Fruit fly (Drosophila melanogaster): ENCODE measurements around the gene Vha68-2.

DNA sequence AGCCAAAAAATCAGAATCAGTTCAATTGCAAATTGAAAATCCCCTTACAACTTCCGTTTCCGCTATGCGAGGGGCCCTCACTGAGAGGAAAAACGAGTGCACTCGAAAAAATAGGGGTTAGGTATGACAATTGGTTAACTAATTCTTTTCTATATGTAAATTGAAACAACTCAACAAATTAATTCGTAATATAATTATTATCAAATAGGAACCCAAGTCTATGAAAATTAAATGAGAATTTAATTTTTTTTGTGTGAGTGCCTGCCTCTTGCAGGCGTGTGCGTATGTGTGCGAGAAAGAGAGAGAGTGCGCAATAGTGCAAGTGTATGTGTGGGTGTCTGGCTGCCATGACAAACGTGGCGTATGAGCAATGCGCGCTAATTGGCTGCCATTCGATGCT, 8.0 kb downstream of the Vha68-2 start:
- TF ChIP-seq CG13204 (GFP tag; optimal IDR thresholded peaks at IDR 0.05) (no peak), CG4496 (GFP tag; IDR thresholded peaks at IDR 0.05) (no peak)
